Worm (Caenorhabditis elegans) whole organism, late embryonic: ENCODE results near the gene nhr-109.
A peak's percentile ranks its signal among the peaks of the same experiment; 100 is the strongest.

Source experiments
- C38D4.7 ChIP-seq: fragments of 200-800 bp; sonication (Bioruptor generic); optimal IDR thresholded peaks from 2 replicates; lab custom pipeline; 2018; ENCODE audit warnings: mild to moderate bottlenecking, missing genetic modification characterization, moderate library complexity, missing compliant biosample characterization
- K02D7.2 ChIP-seq: sonication (generic microtip); optimal IDR thresholded peaks from 2 replicates; lab custom pipeline; 2017; ENCODE audit warnings: mild to moderate bottlenecking, missing genetic modification characterization, missing compliant biosample characterization
- K09A11.1 ChIP-seq: sonication (generic microtip); optimal IDR thresholded peaks from 2 replicates; lab custom pipeline; 2017; ENCODE audit warnings: antibody characterized with exemption, mild to moderate bottlenecking, missing genetic modification characterization, missing compliant biosample characterization; ENCODE audit not compliant: insufficient read depth
- T23F11.4 ChIP-seq: fragments of 200-800 bp; sonication (Bioruptor generic); optimal IDR thresholded peaks from 2 replicates; lab custom pipeline; 2018; ENCODE audit warnings: mild to moderate bottlenecking, missing genetic modification characterization, missing compliant biosample characterization
- ahr-1 ChIP-seq: sonication (generic microtip); optimal IDR thresholded peaks from 2 replicates; lab custom pipeline; 2016; ENCODE audit warnings: missing genetic modification characterization, missing compliant biosample characterization
- ceh-18 ChIP-seq: sonication (generic microtip); optimal IDR thresholded peaks from 2 replicates; lab custom pipeline; 2016; ENCODE audit warnings: missing genetic modification characterization, missing compliant biosample characterization
- ceh-2 ChIP-seq: sonication (generic microtip); optimal IDR thresholded peaks from 2 replicates; lab custom pipeline; 2016; ENCODE audit warnings: missing genotype, missing genetic modification characterization, missing compliant biosample characterization
- ceh-22 ChIP-seq: sonication (generic microtip); optimal IDR thresholded peaks from 2 replicates; lab custom pipeline; 2017; ENCODE audit warnings: missing biosample characterization, missing genetic modification characterization
- ceh-30 ChIP-seq: fragments of 150-350 bp; optimal IDR thresholded peaks from 2 replicates; lab custom pipeline; 2014; ENCODE audit warnings: missing biosample characterization, missing genetic modification characterization
- ceh-31 ChIP-seq: sonication (generic microtip); optimal IDR thresholded peaks from 2 replicates; lab custom pipeline; 2016; ENCODE audit warnings: missing genetic modification characterization, missing compliant biosample characterization
- ceh-34 ChIP-seq: sonication (generic microtip); optimal IDR thresholded peaks from 2 replicates; lab custom pipeline; 2016; ENCODE audit warnings: mild to moderate bottlenecking, missing genetic modification characterization, missing compliant biosample characterization
- ceh-6 ChIP-seq: fragments of 200-800 bp; sonication (Bioruptor generic); optimal IDR thresholded peaks from 2 replicates; lab custom pipeline; 2018; ENCODE audit warnings: mild to moderate bottlenecking, missing genetic modification characterization, missing compliant biosample characterization
- dmd-4 ChIP-seq: sonication (generic microtip); optimal IDR thresholded peaks from 2 replicates; lab custom pipeline; 2016; ENCODE audit warnings: borderline replicate concordance, missing genetic modification characterization, missing compliant biosample characterization
- dve-1 ChIP-seq: sonication (generic microtip); optimal IDR thresholded peaks from 2 replicates; lab custom pipeline; 2017; ENCODE audit warnings: antibody characterized with exemption, mild to moderate bottlenecking, missing genetic modification characterization, missing compliant biosample characterization
- elt-2 ChIP-seq: sonication (generic microtip); optimal IDR thresholded peaks from 2 replicates; lab custom pipeline; 2016; ENCODE audit warnings: missing genetic modification reagents, missing genetic modification characterization, missing compliant biosample characterization
- ets-4 ChIP-seq: sonication (generic microtip); optimal IDR thresholded peaks from 2 replicates; lab custom pipeline; 2016; ENCODE audit warnings: missing genetic modification characterization, missing compliant biosample characterization
- eyg-1 ChIP-seq: sonication (generic microtip); optimal IDR thresholded peaks from 2 replicates; lab custom pipeline; 2016; ENCODE audit warnings: missing genotype, missing genetic modification characterization, missing compliant biosample characterization
- fkh-6 ChIP-seq: sonication (generic microtip); optimal IDR thresholded peaks from 2 replicates; lab custom pipeline; 2016; ENCODE audit warnings: missing genetic modification characterization, missing compliant biosample characterization
- hlh-15 ChIP-seq: sonication (generic microtip); optimal IDR thresholded peaks from 2 replicates; lab custom pipeline; 2016; ENCODE audit warnings: missing genetic modification characterization, missing compliant biosample characterization
- hlh-30 ChIP-seq: sonication (generic microtip); optimal IDR thresholded peaks from 2 replicates; lab custom pipeline; 2017; ENCODE audit warnings: antibody characterized with exemption, missing genetic modification characterization, missing compliant biosample characterization; ENCODE audit not compliant: insufficient read depth
- lim-6 ChIP-seq: sonication (generic microtip); optimal IDR thresholded peaks from 2 replicates; lab custom pipeline; 2016; ENCODE audit warnings: missing genetic modification characterization, missing compliant biosample characterization
- mec-3 ChIP-seq: sonication (generic microtip); optimal IDR thresholded peaks from 2 replicates; lab custom pipeline; 2016; ENCODE audit warnings: borderline replicate concordance, missing genetic modification characterization, missing compliant biosample characterization
- nfya-1 ChIP-seq: sonication (generic microtip); optimal IDR thresholded peaks from 2 replicates; lab custom pipeline; 2017; ENCODE audit warnings: missing genetic modification characterization, mild to moderate bottlenecking, missing compliant biosample characterization, antibody characterized with exemption, moderate library complexity
- nhr-232 ChIP-seq: sonication (generic microtip); optimal IDR thresholded peaks from 2 replicates; lab custom pipeline; 2016; ENCODE audit warnings: missing genetic modification characterization, missing compliant biosample characterization
- pag-3 ChIP-seq: sonication (generic microtip); optimal IDR thresholded peaks from 2 replicates; lab custom pipeline; 2016; ENCODE audit warnings: missing compliant biosample characterization, missing genetic modification characterization, borderline replicate concordance
- pat-9 ChIP-seq: fragments of 200-800 bp; sonication (Bioruptor generic); optimal IDR thresholded peaks from 2 replicates; lab custom pipeline; 2018; ENCODE audit warnings: mild to moderate bottlenecking, missing genetic modification characterization, moderate library complexity, missing compliant biosample characterization
- pha-4 ChIP-seq: fragments of 150-350 bp; optimal IDR thresholded peaks from 2 replicates; lab custom pipeline; 2018; ENCODE audit warnings: missing biosample characterization, missing genetic modification reagents, missing genetic modification characterization
- pros-1 ChIP-seq: fragments of 150-350 bp; optimal IDR thresholded peaks from 2 replicates; lab custom pipeline; 2014; ENCODE audit warnings: missing biosample characterization, missing genetic modification reagents, missing genetic modification characterization
- sdc-2 ChIP-seq: sonication (generic microtip); optimal IDR thresholded peaks from 2 replicates; lab custom pipeline; 2016; ENCODE audit warnings: missing genotype, missing genetic modification characterization, missing compliant biosample characterization
- tbx-7 ChIP-seq: sonication (generic microtip); optimal IDR thresholded peaks from 2 replicates; lab custom pipeline; 2016; ENCODE audit warnings: missing genotype, missing genetic modification characterization, missing compliant biosample characterization
- unc-42 ChIP-seq: sonication (generic microtip); optimal IDR thresholded peaks from 2 replicates; lab custom pipeline; 2016; ENCODE audit warnings: missing genotype, missing genetic modification characterization, missing compliant biosample characterization
- unc-55 ChIP-seq: sonication (generic microtip); optimal IDR thresholded peaks from 2 replicates; lab custom pipeline; 2017; ENCODE audit warnings: missing biosample characterization, missing genetic modification reagents, missing genetic modification characterization
- unc-86 ChIP-seq: sonication (generic microtip); optimal IDR thresholded peaks from 2 replicates; lab custom pipeline; 2016; ENCODE audit warnings: missing genetic modification characterization, missing compliant biosample characterization
- zip-5 ChIP-seq: sonication (generic microtip); optimal IDR thresholded peaks from 2 replicates; lab custom pipeline; 2016; ENCODE audit warnings: missing genetic modification characterization, missing compliant biosample characterization

Gene nhr-109

DNA sequence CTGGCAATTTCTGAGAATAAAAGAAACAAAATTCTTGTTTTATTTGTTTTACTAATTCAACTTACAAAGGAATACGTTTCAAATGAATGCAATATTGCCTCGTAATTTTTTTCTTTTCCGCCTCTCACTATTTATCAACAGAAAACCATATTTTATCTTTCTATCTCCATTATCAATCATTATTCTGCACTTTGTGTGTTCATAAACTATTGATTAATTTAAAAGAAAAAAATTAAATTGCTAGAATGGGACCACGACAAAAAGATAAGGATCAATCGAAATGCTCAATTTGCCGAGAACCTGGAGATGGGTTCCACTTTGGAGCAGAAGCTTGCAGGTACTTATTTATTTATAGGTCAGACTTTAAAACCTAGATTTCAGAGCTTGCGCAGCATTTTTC, 2.0 kb downstream of the nhr-109 start, which contains the start of gene nhr-273:
nhr-273 (plus strand) TSS at position 167 of the 400 bp plus-strand sequence.
- TF ChIP-seq ets-4 (tag; lab: Kevin White, UChicago) (no peak), elt-2 (tag; lab: Kevin White, UChicago) (peak; percentile 34)

DNA sequence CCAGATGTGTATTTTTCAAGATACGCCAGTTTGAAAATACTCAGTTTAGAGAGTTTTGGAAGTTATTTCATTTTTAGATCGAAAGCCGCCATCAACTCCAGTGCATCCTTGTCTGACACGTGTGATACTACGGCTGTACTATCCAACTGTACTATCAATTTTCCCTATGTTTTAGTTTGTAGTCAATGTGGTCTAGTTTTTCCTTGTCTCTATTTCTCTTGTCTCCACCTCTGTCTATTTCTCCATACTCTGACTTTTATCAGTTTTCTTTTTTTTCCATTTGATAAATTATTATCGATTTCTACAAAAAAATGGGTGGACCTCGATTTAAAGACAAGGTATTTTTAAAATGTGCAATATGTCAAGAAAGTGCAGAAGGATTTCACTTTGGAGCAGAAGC, 5.4 kb downstream of the nhr-109 start, which contains the start of gene nhr-16:
nhr-16 (plus strand) TSS at position 205 of the 400 bp plus-strand sequence.
- TF ChIP-seq ahr-1 (no peak), mec-3 (no peak), unc-55 (GFP tag; lab: Kevin White, UChicago) (no peak), K02D7.2 (no peak), ceh-2 (tag; lab: Kevin White, UChicago) (no peak), elt-2 (tag; lab: Kevin White, UChicago) (peak; percentile 43)

DNA sequence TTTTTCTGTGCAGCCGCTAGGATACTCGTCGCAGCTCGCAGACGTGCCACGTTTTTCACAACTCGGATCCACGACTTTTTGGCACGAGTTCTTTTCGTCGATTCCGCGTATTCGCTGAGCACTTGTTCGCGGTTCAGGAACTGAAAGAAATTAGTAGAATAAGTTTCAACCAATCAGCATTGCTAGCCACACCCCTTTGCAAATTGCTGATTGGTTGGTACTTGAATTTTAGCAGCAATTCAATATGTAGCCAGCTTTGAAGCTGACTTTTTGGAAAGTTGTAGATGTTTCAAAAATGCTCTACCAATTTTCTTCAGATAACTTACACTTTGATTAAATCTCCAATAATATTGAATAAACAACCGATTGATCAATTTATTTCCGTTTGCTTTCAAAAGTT, 8.1 kb downstream of the nhr-109 start:
- peak; percentile 81 for TF ChIP-seq nfya-1
- TF ChIP-seq dve-1 (tag; lab: Kevin White, UChicago): no peak

DNA sequence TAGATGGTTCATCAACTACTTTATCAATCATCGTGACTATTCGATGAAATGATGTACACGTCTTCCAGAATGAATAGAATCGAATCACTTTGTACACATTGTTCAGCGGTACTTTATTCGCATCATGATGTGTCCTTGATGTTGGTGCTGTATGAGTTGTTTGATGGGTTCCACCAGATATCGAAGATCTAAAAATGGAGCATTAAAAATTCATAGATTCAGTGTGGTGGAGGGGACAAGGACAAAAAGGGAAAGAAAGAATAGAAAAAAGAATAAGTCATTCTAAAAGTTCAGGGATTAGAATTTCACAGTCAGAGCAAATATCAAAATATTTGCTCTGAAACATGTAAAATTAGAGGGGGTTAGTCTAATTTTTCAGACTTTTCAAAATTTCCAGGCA, 11.6 kb downstream of the nhr-109 start:
- no peak for TF ChIP-seq dmd-4 (tag; lab: Kevin White, UChicago)
- TF ChIP-seq pha-4 (tag; lab: Kevin White, UChicago): no peak
- no peak for TF ChIP-seq tbx-7
- no peak for TF ChIP-seq ceh-18
- TF ChIP-seq pat-9 (tag; lab: Kevin White, UChicago): no peak
- no peak for TF ChIP-seq sdc-2
- TF ChIP-seq lim-6 (tag; lab: Kevin White, UChicago): no peak
- no peak for TF ChIP-seq ceh-30 (tag; lab: Kevin White, UChicago)
- TF ChIP-seq ceh-6 (GFP tag; lab: Kevin White, UChicago): no peak
- TF ChIP-seq nfya-1: no peak

DNA sequence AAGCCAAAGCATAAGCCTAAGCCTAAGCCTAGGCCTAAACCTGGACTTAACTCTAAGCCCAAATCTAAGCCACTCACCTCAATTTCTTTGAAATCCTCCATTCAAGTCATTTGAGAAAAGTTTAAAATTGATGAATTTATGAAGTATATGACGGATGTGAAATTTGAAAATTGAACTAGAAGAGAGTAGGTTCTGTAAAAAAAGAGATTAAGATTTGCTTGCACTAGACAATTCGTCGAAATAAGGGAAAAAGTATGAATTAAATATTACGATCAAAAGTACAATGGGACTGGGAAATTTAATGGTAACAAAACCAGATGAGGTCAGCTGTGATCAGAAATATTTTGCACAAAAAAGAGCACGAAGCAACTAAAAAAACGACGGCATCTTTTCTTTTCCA, 19.9 kb downstream of the nhr-109 start, which contains the start of gene twk-2:
twk-2 (minus strand) TSS at position 101 of the 400 bp plus-strand sequence.
- TF ChIP-seq ets-4 (tag; lab: Kevin White, UChicago) (no peak), T23F11.4 (GFP tag; lab: Kevin White, UChicago) (no peak), lim-6 (tag; lab: Kevin White, UChicago) (no peak), ceh-6 (GFP tag; lab: Kevin White, UChicago) (no peak), hlh-15 (tag; lab: Kevin White, UChicago) (no peak), ahr-1 (no peak), ceh-34 (tag; lab: Kevin White, UChicago) (no peak), zip-5 (tag; lab: Kevin White, UChicago) (no peak), ceh-22 (tag; lab: Kevin White, UChicago) (no peak), eyg-1 (tag; lab: Kevin White, UChicago) (no peak), elt-2 (tag; lab: Kevin White, UChicago) (no peak)

DNA sequence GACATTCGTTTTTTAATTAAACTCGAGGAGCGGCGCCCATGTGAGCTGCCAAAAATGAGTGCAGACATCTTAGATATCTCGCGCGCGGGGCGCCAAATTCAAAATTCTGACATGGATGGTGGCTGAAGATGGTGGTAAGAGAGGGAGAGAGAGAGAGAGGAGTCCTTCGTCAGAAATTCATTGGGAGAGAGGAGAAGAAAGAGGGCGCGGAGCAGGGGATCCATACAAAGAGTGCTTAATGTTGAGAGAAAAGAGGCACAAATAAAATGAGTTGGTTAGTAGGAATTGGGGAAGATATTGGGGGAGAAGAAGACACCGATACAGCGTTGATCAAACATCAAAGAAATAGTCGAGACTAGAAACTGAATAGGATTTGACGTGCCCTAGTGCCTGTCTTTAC, 20.3 kb downstream of the nhr-109 start:
- TF ChIP-seq unc-42 (tag; lab: Kevin White, UChicago) (peak; percentile 54), unc-55 (GFP tag; lab: Kevin White, UChicago) (no peak), pros-1 (no peak), K02D7.2 (no peak), unc-86 (no peak), nhr-232 (tag; lab: Kevin White, UChicago) (no peak), ceh-18 (no peak), hlh-30 (tag; lab: Kevin White, UChicago) (no peak), fkh-6 (no peak), lim-6 (tag; lab: Kevin White, UChicago) (no peak), ceh-31 (tag; lab: Kevin White, UChicago) (peak; percentile 4), nfya-1 (no peak), C38D4.7 (GFP tag; lab: Kevin White, UChicago) (no peak), K09A11.1 (tag; lab: Kevin White, UChicago) (no peak), eyg-1 (tag; lab: Kevin White, UChicago) (no peak), pag-3 (no peak)
